Fruit fly (Drosophila melanogaster) whole organism, embryonic: ENCODE data around the gene CG32488.

ENCODE experiments used
- ATbp ChIP-seq: fragments of 200-800 bp; sonication (Bioruptor generic); optimal IDR thresholded peaks from 2 replicates; lab custom pipeline; 2017; ENCODE audit warnings: missing biosample characterization, mild to moderate bottlenecking, missing genetic modification characterization, missing genetic modification reagents
- Bdp1 ChIP-seq: fragments of 200-800 bp; sonication (Bioruptor generic); optimal IDR thresholded peaks from 3 replicates; lab custom pipeline; 2016; ENCODE audit warnings: missing biosample characterization, missing genetic modification characterization
- CG10321 ChIP-seq: fragments of 200-800 bp; sonication (Bioruptor generic); IDR thresholded peaks from 2 replicates; pipeline ENCODE4 v1.3.6; 2022; ENCODE audit warnings: missing biosample characterization, missing genetic modification characterization
- CG11247 ChIP-seq: fragments of 200-800 bp; sonication (Bioruptor generic); IDR thresholded peaks from 2 replicates; pipeline ENCODE4 v1.3.6; 2022; ENCODE audit warnings: missing biosample characterization, missing genetic modification characterization
- CG13287 ChIP-seq: fragments of 200-800 bp; sonication (Bioruptor generic); IDR thresholded peaks from 2 replicates; pipeline ENCODE4 v1.3.6; 2022; ENCODE audit warnings: missing biosample characterization, missing genetic modification characterization; ENCODE audit not compliant: partially characterized antibody
- CG17829 ChIP-seq: fragments of 200-800 bp; optimal IDR thresholded peaks from 2 replicates; lab custom pipeline; 2019; ENCODE audit warnings: missing biosample characterization, mild to moderate bottlenecking, missing genetic modification characterization, moderate library complexity
- CG30403 ChIP-seq: fragments of 200-800 bp; sonication (Bioruptor generic); optimal IDR thresholded peaks from 3 replicates; lab custom pipeline; 2016; ENCODE audit warnings: missing biosample characterization, missing genetic modification characterization
- CG31365 ChIP-seq: fragments of 200-800 bp; sonication (Bioruptor generic); optimal IDR thresholded peaks from 2 replicates; lab custom pipeline; 2018; ENCODE audit warnings: missing biosample characterization, mild to moderate bottlenecking, missing genetic modification characterization
- CG31441 ChIP-seq: fragments of 200-800 bp; sonication (Bioruptor generic); IDR thresholded peaks from 2 replicates; pipeline ENCODE4 v1.3.6; 2022; ENCODE audit warnings: missing biosample characterization, missing genetic modification characterization
- CG3281 ChIP-seq: fragments of 200-800 bp; sonication (Bioruptor generic); optimal IDR thresholded peaks from 3 replicates; lab custom pipeline; 2017; ENCODE audit warnings: missing biosample characterization, mild to moderate bottlenecking, missing genetic modification characterization
- CG33557 ChIP-seq: fragments of 200-800 bp; sonication (Bioruptor generic); optimal IDR thresholded peaks from 2 replicates; lab custom pipeline; 2019; ENCODE audit warnings: missing biosample characterization, mild to moderate bottlenecking, missing genetic modification characterization, moderate library complexity
- CG3838 ChIP-seq: fragments of 200-800 bp; sonication (Bioruptor generic); optimal IDR thresholded peaks from 3 replicates; lab custom pipeline; 2016; ENCODE audit warnings: missing biosample characterization, missing genetic modification characterization
- Chrac-16 ChIP-seq: fragments of 200-800 bp; sonication (Bioruptor generic); optimal IDR thresholded peaks from 3 replicates; lab custom pipeline; 2016; ENCODE audit warnings: missing biosample characterization, missing genetic modification characterization
- CkIIα-i1 ChIP-seq: fragments of 200-800 bp; sonication (Bioruptor generic); IDR thresholded peaks from 2 replicates; pipeline ENCODE4 v1.3.6; 2022; ENCODE audit warnings: missing biosample characterization, missing genetic modification characterization
- CrebB ChIP-seq: fragments of 200-800 bp; sonication (Bioruptor generic); optimal IDR thresholded peaks from 3 replicates; lab custom pipeline; 2018; ENCODE audit warnings: missing biosample characterization, mild to moderate bottlenecking, missing genetic modification characterization
- ERR ChIP-seq: fragments of 200-800 bp; sonication (Bioruptor generic); optimal IDR thresholded peaks from 2 replicates; lab custom pipeline; 2016; ENCODE audit warnings: missing biosample characterization, missing genetic modification characterization
- Hand ChIP-seq: fragments of 200-800 bp; sonication (Bioruptor generic); optimal IDR thresholded peaks from 2 replicates; lab custom pipeline; 2017; ENCODE audit warnings: mild to moderate bottlenecking, missing biosample characterization, missing genetic modification reagents, missing genetic modification characterization
- Rx ChIP-seq: fragments of 200-800 bp; sonication (Bioruptor generic); IDR thresholded peaks from 2 replicates; pipeline ENCODE4 v1.3.6; 2022; ENCODE audit warnings: missing biosample characterization, missing genetic modification characterization
- Sox102F ChIP-seq: fragments of 200-800 bp; sonication (Bioruptor generic); optimal IDR thresholded peaks from 2 replicates; lab custom pipeline; 2018; ENCODE audit warnings: missing biosample characterization, mild to moderate bottlenecking, missing genetic modification characterization, moderate library complexity
- Ssrp ChIP-seq: fragments of 200-800 bp; sonication (Bioruptor generic); optimal IDR thresholded peaks from 2 replicates; lab custom pipeline; 2018; ENCODE audit warnings: missing biosample characterization, mild to moderate bottlenecking, missing genetic modification characterization, moderate library complexity
- amos ChIP-seq: fragments of 200-800 bp; sonication (Bioruptor generic); IDR thresholded peaks from 2 replicates; pipeline ENCODE4 v1.3.6; 2022; ENCODE audit warnings: missing biosample characterization, missing genetic modification characterization; ENCODE audit not compliant: partially characterized antibody
- ap ChIP-seq: fragments of 200-800 bp; sonication (Bioruptor generic); IDR thresholded peaks from 2 replicates; pipeline ENCODE4 v1.3.6; 2022; ENCODE audit warnings: missing biosample characterization, missing genetic modification characterization
- ara ChIP-seq: fragments of 200-800 bp; sonication (Bioruptor generic); IDR thresholded peaks from 2 replicates; pipeline ENCODE4 v1.3.6; 2022; ENCODE audit warnings: missing biosample characterization, missing genetic modification characterization
- caup ChIP-seq: fragments of 200-800 bp; sonication (Bioruptor generic); optimal IDR thresholded peaks from 3 replicates; lab custom pipeline; 2017; ENCODE audit warnings: missing biosample characterization, mild to moderate bottlenecking, missing genetic modification characterization, moderate library complexity; ENCODE audit not compliant: severe bottlenecking
- chif ChIP-seq, 2 experiments: fragments of 200-800 bp; sonication (Bioruptor generic); optimal IDR thresholded peaks; 3 replicates each; lab custom pipeline; 2016; ENCODE audit warnings: missing biosample characterization in 2 of 2, missing genetic modification characterization in 2 of 2
- croc ChIP-seq: fragments of 200-800 bp; sonication (Bioruptor generic); conservative IDR thresholded peaks from 3 replicates; pipeline ENCODE4 v1.3.6; 2022; ENCODE audit warnings: missing biosample characterization, missing genetic modification characterization
- fd3F ChIP-seq: fragments of 200-800 bp; sonication (Bioruptor generic); optimal IDR thresholded peaks from 2 replicates; lab custom pipeline; 2018; ENCODE audit warnings: missing biosample characterization, mild to moderate bottlenecking, missing genetic modification characterization, moderate library complexity
- fu2 ChIP-seq: fragments of 200-800 bp; sonication (Bioruptor generic); optimal IDR thresholded peaks from 2 replicates; lab custom pipeline; 2016; ENCODE audit warnings: missing biosample characterization, missing genetic modification characterization
- gcm2 ChIP-seq: fragments of 200-800 bp; sonication (Bioruptor generic); optimal IDR thresholded peaks from 2 replicates; lab custom pipeline; 2016; ENCODE audit warnings: missing biosample characterization, missing genetic modification characterization
- gfzf ChIP-seq: fragments of 200-800 bp; sonication (Bioruptor generic); optimal IDR thresholded peaks from 2 replicates; lab custom pipeline; 2016; ENCODE audit warnings: missing biosample characterization, mild to moderate bottlenecking, missing genetic modification characterization, moderate library complexity
- gro ChIP-seq: fragments of 200-800 bp; sonication (Bioruptor generic); optimal IDR thresholded peaks from 2 replicates; lab custom pipeline; 2016; ENCODE audit warnings: missing biosample characterization, missing genetic modification characterization
- h ChIP-seq: fragments of >200 bp; optimal IDR thresholded peaks from 2 replicates; lab custom pipeline; 2017
- ham ChIP-seq: fragments of 200-800 bp; sonication (Bioruptor generic); IDR thresholded peaks from 2 replicates; pipeline ENCODE4 v1.3.6; 2022; ENCODE audit warnings: missing biosample characterization, missing genetic modification characterization
- ken ChIP-seq: fragments of 200-800 bp; sonication (Bioruptor generic); IDR thresholded peaks from 3 replicates; pipeline ENCODE4 v1.3.6; 2022; ENCODE audit warnings: missing biosample characterization, missing genetic modification characterization
- knrl ChIP-seq: fragments of 200-800 bp; sonication (Bioruptor generic); IDR thresholded peaks from 3 replicates; pipeline ENCODE4 v1.3.6; 2022; ENCODE audit warnings: missing biosample characterization, missing genetic modification characterization; ENCODE audit not compliant: partially characterized antibody
- lola ChIP-seq, 3 experiments: fragments of >200 bp in 2 of 3; fragments of 200-800 bp in 1 of 3; sonication (Bioruptor generic) in 1 of 3; optimal IDR thresholded peaks; 2 replicates each; lab custom pipeline; 2017 to 2019; ENCODE audit warnings: missing biosample characterization in 3 of 3, missing genetic modification characterization in 3 of 3, mild to moderate bottlenecking in 1 of 3, moderate library complexity in 1 of 3
- lov ChIP-seq, 2 experiments: fragments of 200-800 bp in 1 of 2; fragments of >200 bp in 1 of 2; sonication (Bioruptor generic) in 1 of 2; IDR thresholded peaks in 1 of 2; optimal IDR thresholded peaks in 1 of 2; 2 replicates in 1 of 2; 3 replicates in 1 of 2; pipeline versions ENCODE4 v1.3.6 to Lab custom; 2017 to 2022; ENCODE audit warnings: missing biosample characterization in 1 of 2, missing genetic modification characterization in 1 of 2
- oc ChIP-seq: fragments of 200-800 bp; sonication (Bioruptor generic); optimal IDR thresholded peaks from 2 replicates; lab custom pipeline; 2018; ENCODE audit warnings: missing biosample characterization, mild to moderate bottlenecking, missing genetic modification characterization, moderate library complexity
- odd ChIP-seq: fragments of 200-800 bp; sonication (Bioruptor generic); optimal IDR thresholded peaks from 2 replicates; lab custom pipeline; 2017; ENCODE audit warnings: missing biosample characterization, mild to moderate bottlenecking, missing genetic modification characterization
- pan ChIP-seq, 4 experiments: fragments of >200 bp in 3 of 4; fragments of 200-800 bp in 1 of 4; sonication (Bioruptor generic) in 1 of 4; optimal IDR thresholded peaks in 3 of 4; IDR thresholded peaks in 1 of 4; 2 replicates each; pipeline versions ENCODE4 v1.3.6 to Lab custom; 2017 to 2022; ENCODE audit warnings: missing biosample characterization in 2 of 4, missing genetic modification characterization in 2 of 4, mixed read lengths in 1 of 4
- pb ChIP-seq: fragments of 200-800 bp; sonication (Bioruptor generic); optimal IDR thresholded peaks from 3 replicates; lab custom pipeline; 2016; ENCODE audit warnings: missing biosample characterization, missing genetic modification characterization
- pzg ChIP-seq: fragments of 200-800 bp; sonication (Bioruptor generic); optimal IDR thresholded peaks from 3 replicates; lab custom pipeline; 2018; ENCODE audit warnings: missing biosample characterization, mild to moderate bottlenecking, missing genetic modification characterization, moderate library complexity
- sc ChIP-seq, 3 experiments: fragments of >200 bp in 2 of 3; fragments of 200-800 bp in 1 of 3; sonication (Bioruptor generic) in 1 of 3; optimal IDR thresholded peaks; 2 replicates in 2 of 3; 3 replicates in 1 of 3; lab custom pipeline; 2017; ENCODE audit warnings: mild to moderate bottlenecking in 1 of 3, missing biosample characterization in 1 of 3, missing genetic modification characterization in 1 of 3, missing genetic modification reagents in 1 of 3
- sd ChIP-seq: fragments of 200-800 bp; sonication (Bioruptor generic); optimal IDR thresholded peaks from 3 replicates; lab custom pipeline; 2018; ENCODE audit warnings: missing biosample characterization, mild to moderate bottlenecking, missing genetic modification characterization, moderate library complexity
- slbo ChIP-seq: fragments of 200-800 bp; sonication (Bioruptor generic); IDR thresholded peaks from 2 replicates; pipeline ENCODE4 v1.3.6; 2022; ENCODE audit warnings: missing biosample characterization, missing genetic modification characterization
- sob ChIP-seq: fragments of 200-800 bp; sonication (Bioruptor generic); IDR thresholded peaks from 2 replicates; pipeline ENCODE4 v1.3.6; 2022; ENCODE audit warnings: missing biosample characterization, missing genetic modification characterization

The CG32488 gene

DNA sequence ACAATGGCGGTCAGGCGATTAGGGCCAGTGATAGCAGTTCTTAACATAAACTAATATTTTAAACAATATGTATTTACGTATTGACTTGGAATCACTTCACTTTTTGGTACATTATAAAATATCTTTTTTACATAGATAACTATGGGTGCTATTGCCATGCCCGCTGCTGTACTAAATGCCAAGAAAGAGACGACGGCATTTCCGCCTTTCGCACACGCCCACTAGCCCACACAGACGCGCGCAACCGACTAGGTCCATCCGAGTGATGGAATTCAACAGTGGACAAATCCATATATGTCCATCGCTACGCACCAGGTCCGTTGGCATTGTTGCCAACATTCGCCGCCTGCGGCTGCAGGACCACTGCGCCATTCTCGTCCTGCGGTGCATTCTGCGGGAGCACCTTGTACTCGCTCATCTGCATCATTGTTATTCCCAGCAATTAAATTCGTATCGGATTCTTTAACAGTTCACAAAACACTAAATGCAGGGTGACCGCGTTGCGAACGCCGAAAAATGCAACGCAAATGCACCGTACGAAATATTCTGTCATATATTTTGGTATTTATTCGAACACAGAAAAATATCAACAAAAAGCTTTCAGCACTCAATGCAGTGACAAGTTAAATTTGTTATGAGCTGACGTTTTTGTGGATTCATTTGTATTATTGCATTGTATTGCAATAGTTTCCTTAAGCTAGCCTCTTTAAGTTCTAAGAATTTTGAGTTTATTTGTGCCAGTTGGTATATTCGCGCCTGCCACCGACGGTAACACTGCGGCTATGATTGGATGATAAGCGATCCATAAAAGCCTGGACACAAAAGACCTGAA lies 30.7 kb upstream of the CG32488 start, which contains the start of the genes scramb2 and Sk2 (continued):
- peak; percentile 89 for TF ChIP-seq gro
- peak; percentile 95 for TF ChIP-seq slbo (GFP tag; lab: Robert Waterston, UW)
- TF ChIP-seq CG31365 (tag; lab: Kevin White, UChicago): peak; percentile 85
- peak; percentile 73 for TF ChIP-seq pb
- peak; percentile 92 for TF ChIP-seq Ssrp
- TF ChIP-seq ara: peak; percentile 94
- peak; percentile 95 for TF ChIP-seq sob
- TF ChIP-seq gcm2: peak; percentile 85
- peak; percentile 94 for TF ChIP-seq ap (GFP tag; lab: Robert Waterston, UW)
- TF ChIP-seq ken (GFP tag; lab: Robert Waterston, UW): peak; percentile 91
- TF ChIP-seq CG3281 (GFP tag; lab: Kevin White, UChicago): peak; percentile 97
- TF ChIP-seq CG3838 (GFP tag; lab: Kevin White, UChicago): peak; percentile 75
- peak; percentile 77 for TF ChIP-seq ham (GFP tag; lab: Robert Waterston, UW)
- TF ChIP-seq fd3F (GFP tag; lab: Kevin White, UChicago): peak; percentile 92
- TF ChIP-seq h (lab: Kevin White, UChicago): no peak
- peak; percentile 95 for TF ChIP-seq ATbp
- TF ChIP-seq oc (tag; lab: Kevin White, UChicago): peak; percentile 92
- TF ChIP-seq CG17829: peak; percentile 96
- peak; percentile 80 for TF ChIP-seq CG33557 (GFP tag; lab: Kevin White, UChicago)
- TF ChIP-seq CG10321 (GFP tag; lab: Robert Waterston, UW): peak; percentile 82
- TF ChIP-seq CG31441 (GFP tag; lab: Robert Waterston, UW): peak; percentile 97
- TF ChIP-seq croc (GFP tag; lab: Robert Waterston, UW): peak; percentile 83
- 0 out of 3 replicates have a peak, but pooled peaks have one; percentile 33 for TF ChIP-seq knrl (GFP tag; lab: Robert Waterston, UW)
- peak; percentile 94 for TF ChIP-seq CG30403 (GFP tag; lab: Kevin White, UChicago)
- peak; percentile 66 for TF ChIP-seq fu2 (GFP tag; lab: Kevin White, UChicago)
- peak; percentile 96 for TF ChIP-seq odd (GFP tag; lab: Kevin White, UChicago)
- no peak for TF ChIP-seq pan (optimal IDR thresholded peaks at IDR 0.05; lab: Kevin White, UChicago)
- TF ChIP-seq pan (GFP tag; optimal IDR thresholded peaks at IDR 0.05 in 1 of 2, IDR thresholded peaks at IDR 0.05 in 1 of 2): peak in 1 of 2 experiments; percentile 96
- TF ChIP-seq chif (GFP tag; optimal IDR thresholded peaks at IDR 0.05; lab: Kevin White, UChicago): peak; percentile 77 to 89
- TF ChIP-seq sd: peak; percentile 79
- TF ChIP-seq pzg (GFP tag; lab: Kevin White, UChicago): peak; percentile 73
- peak in 1 of 3 experiments; percentile 87 for TF ChIP-seq lola (GFP tag; optimal IDR thresholded peaks at IDR 0.05; lab: Kevin White, UChicago)
- TF ChIP-seq sc (optimal IDR thresholded peaks at IDR 0.05; lab: Kevin White, UChicago): no peak
- peak; percentile 92 for TF ChIP-seq sc (GFP tag; optimal IDR thresholded peaks at IDR 0.05; lab: Kevin White, UChicago)
- TF ChIP-seq gfzf (GFP tag; lab: Kevin White, UChicago): peak; percentile 97
- no peak for TF ChIP-seq lov (optimal IDR thresholded peaks at IDR 0.05; lab: Kevin White, UChicago)
- peak; percentile 90 for TF ChIP-seq lov (GFP tag; IDR thresholded peaks at IDR 0.05; lab: Robert Waterston, UW)
- TF ChIP-seq CG11247 (GFP tag; lab: Robert Waterston, UW): peak; percentile 92
- TF ChIP-seq Hand: peak; percentile 92
- TF ChIP-seq CrebB (tag; lab: Kevin White, UChicago): peak; percentile 92
- TF ChIP-seq Rx (GFP tag; lab: Robert Waterston, UW): peak; percentile 93
- peak; percentile 96 for TF ChIP-seq caup
- peak; percentile 75 for TF ChIP-seq Bdp1 (GFP tag; lab: Kevin White, UChicago)
- peak; percentile 77 for TF ChIP-seq CkIIα-i1
- no peak for TF ChIP-seq amos (GFP tag; lab: Robert Waterston, UW)
- peak; percentile 95 for TF ChIP-seq Sox102F
- peak; percentile 92 for TF ChIP-seq Chrac-16 (GFP tag; lab: Kevin White, UChicago)
- TF ChIP-seq ERR: peak; percentile 83
- TF ChIP-seq CG13287: peak; percentile 29
